ENCODE assay signal across 3 fruit fly cellular contexts in the genomic region with DNA sequence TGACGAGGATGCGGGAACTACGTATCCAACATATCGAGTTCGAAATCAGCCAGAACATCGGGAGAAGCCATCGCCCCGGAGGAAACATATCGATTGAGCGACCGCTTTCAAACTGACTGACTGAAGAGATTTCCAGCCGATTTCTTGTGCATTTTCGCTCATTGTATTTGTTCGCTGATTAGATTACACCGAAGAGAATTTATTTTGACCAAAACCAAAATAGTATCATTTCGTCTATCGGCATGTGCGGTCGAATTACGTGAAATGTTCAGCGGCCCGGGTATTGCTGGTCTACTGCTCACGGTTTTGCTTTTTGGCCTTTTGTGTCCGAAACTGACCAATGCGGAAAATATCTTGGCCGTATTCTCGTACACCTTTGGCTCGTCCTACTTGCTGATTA.
TF ChIP-seq lines count a peak whose summit lies in the region.

A gene (minus strand): TSS at position 101 of the 400 bp plus-strand sequence.
A gene (plus strand): TSS at position 222 of the 400 bp plus-strand sequence.

- no peak for TF ChIP-seq CTCF in whole organism, embryonic (GFP tag; optimal IDR thresholded peaks at IDR 0.05; lab: Kevin White, UChicago)

TF ChIP-seq in whole organism, adult, 20 proteins besides CTCF, POLR2A, EP300 and RAD21:
- TF ChIP-seq CG7101 (tag; optimal IDR thresholded peaks at IDR 0.05; lab: Kevin White, UChicago) = no peak
- peak; percentile 18 for TF ChIP-seq cic (GFP tag; optimal IDR thresholded peaks at IDR 0.05; lab: Kevin White, UChicago)

TF ChIP-seq in whole organism, embryonic, 481 proteins besides CTCF, POLR2A, EP300 and RAD21:
- TF ChIP-seq CG12391 (tag; optimal IDR thresholded peaks at IDR 0.05; lab: Kevin White, UChicago) (no peak), Trl (optimal IDR thresholded peaks at IDR 0.05; lab: Kevin White, UChicago) (peak in 1 of 2 experiments; percentile 5), Trl (GFP tag; optimal IDR thresholded peaks at IDR 0.05; lab: Kevin White, UChicago) (no peak), Rfx (GFP tag; IDR thresholded peaks at IDR 0.05; lab: Robert Waterston, UW) (peak; percentile 20; the same call in 1 of the 2 replicates), CG3163 (GFP tag; optimal IDR thresholded peaks at IDR 0.05; lab: Kevin White, UChicago) (peak; percentile 26), exex (tag; optimal IDR thresholded peaks at IDR 0.05; lab: Kevin White, UChicago) (peak; percentile 18), lab (GFP tag; optimal IDR thresholded peaks at IDR 0.05; lab: Kevin White, UChicago) (peak; percentile 5), Dip3 (GFP tag; optimal IDR thresholded peaks at IDR 0.05; lab: Kevin White, UChicago) (no peak), Jarid2 (GFP tag; optimal IDR thresholded peaks at IDR 0.05; lab: Kevin White, UChicago) (peak; percentile 36), repo (GFP tag; optimal IDR thresholded peaks at IDR 0.05; lab: Kevin White, UChicago) (no peak)

TF ChIP-seq in whole organism, prepupa, 60 proteins besides CTCF, POLR2A, EP300 and RAD21:
- TF ChIP-seq vri (GFP tag; optimal IDR thresholded peaks at IDR 0.05; lab: Kevin White, UChicago) = peak; percentile 42
- TF ChIP-seq dac (GFP tag; optimal IDR thresholded peaks at IDR 0.05; lab: Kevin White, UChicago) = no peak
- TF ChIP-seq CG4318 (GFP tag; optimal IDR thresholded peaks at IDR 0.05; lab: Kevin White, UChicago) = no peak
- no peak for TF ChIP-seq CG6163 (GFP tag; IDR thresholded peaks at IDR 0.05; lab: Robert Waterston, UW)
